Worm (Caenorhabditis elegans) whole organism, mixed stage, embryonic: ENCODE data around the gene glb-3.

Source experiments
- blmp-1 ChIP-seq: fragments of 150-350 bp; optimal IDR thresholded peaks from 2 replicates; lab custom pipeline; 2014; ENCODE audit warnings: missing biosample characterization, missing genetic modification characterization
- ceh-39 ChIP-seq: fragments of 150-350 bp; optimal IDR thresholded peaks from 2 replicates; lab custom pipeline; 2014; ENCODE audit warnings: missing biosample characterization, missing genetic modification characterization
- ces-1 ChIP-seq: fragments of 150-350 bp; optimal IDR thresholded peaks from 2 replicates; lab custom pipeline; 2014; ENCODE audit warnings: missing biosample characterization, missing genetic modification reagents, missing genetic modification characterization
- drap-1 ChIP-seq: fragments of 200-800 bp; sonication (Bioruptor generic); optimal IDR thresholded peaks from 3 replicates; lab custom pipeline; 2018; ENCODE audit warnings: mild to moderate bottlenecking, missing genetic modification characterization, missing compliant biosample characterization
- lsy-2 ChIP-seq: fragments of 150-350 bp; optimal IDR thresholded peaks from 2 replicates; lab custom pipeline; 2014; ENCODE audit warnings: missing biosample characterization, missing genetic modification characterization
- mls-2 ChIP-seq: sonication (generic microtip); optimal IDR thresholded peaks from 2 replicates; lab custom pipeline; 2016; ENCODE audit warnings: mild to moderate bottlenecking, missing genetic modification characterization, moderate library complexity, missing compliant biosample characterization
- nhr-237 ChIP-seq: fragments of 150-350 bp; optimal IDR thresholded peaks from 2 replicates; lab custom pipeline; 2014; ENCODE audit warnings: missing biosample characterization, missing genetic modification characterization
- nhr-76 ChIP-seq: sonication (generic microtip); optimal IDR thresholded peaks from 2 replicates; lab custom pipeline; 2017; ENCODE audit warnings: missing biosample characterization, missing genetic modification characterization
- sem-2 ChIP-seq: fragments of 200-800 bp; sonication (Bioruptor generic); optimal IDR thresholded peaks from 2 replicates; lab custom pipeline; 2018; ENCODE audit warnings: mild to moderate bottlenecking, missing genetic modification characterization, missing compliant biosample characterization
- sptf-1 ChIP-seq: sonication (generic microtip); optimal IDR thresholded peaks from 2 replicates; lab custom pipeline; 2017; ENCODE audit warnings: mild to moderate bottlenecking, missing genetic modification characterization, moderate library complexity, missing compliant biosample characterization
- zip-8 ChIP-seq: fragments of 150-350 bp; optimal IDR thresholded peaks from 2 replicates; lab custom pipeline; 2014; ENCODE audit warnings: missing biosample characterization, missing genetic modification characterization

- TF ChIP-seq drap-1 (no peak), zip-8 (tag; lab: Kevin White, UChicago) (no peak), nhr-76 (tag; lab: Kevin White, UChicago) (no peak), sem-2 (GFP tag; lab: Kevin White, UChicago) (no peak), lsy-2 (tag; lab: Kevin White, UChicago) (no peak), mls-2 (tag; lab: Kevin White, UChicago) (no peak), ceh-39 (tag; lab: Kevin White, UChicago) (no peak), nhr-237 (tag; lab: Kevin White, UChicago) (no peak), sptf-1 (tag; lab: Kevin White, UChicago) (no peak), blmp-1 (tag; lab: Kevin White, UChicago) (no peak), ces-1 (GFP tag; lab: Kevin White, UChicago) (peak; percentile 84)
Observed at ce11 chrV:11121247-11121646, 13.1 kb upstream of the glb-3 start.
